Fruit fly (Drosophila melanogaster): ENCODE data around the gene E5.

Gene E5

dm6 chr3R:13892870-13893269 lies 18.2 kb upstream of the E5 start (continued):
- TF ChIP-seq Camta (GFP tag; optimal IDR thresholded peaks at IDR 0.05) (peak; percentile 26), ash1 (GFP tag; optimal IDR thresholded peaks at IDR 0.05) (no peak), CG11085 (GFP tag; IDR thresholded peaks at IDR 0.05) (no peak), CG12219 (GFP tag; optimal IDR thresholded peaks at IDR 0.05) (peak; percentile 24), CG8359 (GFP tag; optimal IDR thresholded peaks at IDR 0.05; ENCODE audit: borderline replicate concordance) (peak; percentile 6), twi (tag; optimal IDR thresholded peaks at IDR 0.05) (no peak), CG11504 (tag; optimal IDR thresholded peaks at IDR 0.05) (peak; percentile 69), stc (GFP tag; IDR thresholded peaks at IDR 0.05) (0 out of 2 replicates have a peak, but pooled peaks have one; percentile 11), CG18476 (GFP tag; optimal IDR thresholded peaks at IDR 0.05) (no peak), oc (tag; optimal IDR thresholded peaks at IDR 0.05) (peak; percentile 6), ttk (GFP tag; IDR thresholded peaks at IDR 0.05) (peak; percentile 45), Hmx (GFP tag; optimal IDR thresholded peaks at IDR 0.05) (no peak), Xbp1 (GFP tag; optimal IDR thresholded peaks at IDR 0.05) (peak; percentile 34), Sry-β (GFP tag; optimal IDR thresholded peaks at IDR 0.05) (no peak), CG17328 (GFP tag; IDR thresholded peaks at IDR 0.05) (peak; percentile 56; the same call in 1 of the 2 replicates), HLH3B (GFP tag; IDR thresholded peaks at IDR 0.05) (0 out of 2 replicates have a peak, but pooled peaks have one; percentile 32), CG4707 (GFP tag; optimal IDR thresholded peaks at IDR 0.05) (no peak), CG11093 (GFP tag; IDR thresholded peaks at IDR 0.05) (0 out of 3 replicates have a peak, but pooled peaks have one; percentile 14), Kr (GFP tag; optimal IDR thresholded peaks at IDR 0.05) (no peak), CG7839 (tag; optimal IDR thresholded peaks at IDR 0.05) (peak; percentile 59), pum (GFP tag; optimal IDR thresholded peaks at IDR 0.05) (no peak), CG8388 (GFP tag; optimal IDR thresholded peaks at IDR 0.05) (peak; percentile 46), CG18011 (GFP tag; optimal IDR thresholded peaks at IDR 0.05) (no peak), Dip2 (GFP tag; IDR thresholded peaks at IDR 0.05) (no peak), CG13287 (GFP tag; IDR thresholded peaks at IDR 0.05; ENCODE audit: partially characterized antibody) (no peak), chn (GFP tag; optimal IDR thresholded peaks at IDR 0.05) (no peak), CG2199 (GFP tag; IDR thresholded peaks at IDR 0.05) (peak; percentile 24; the same call in 1 of the 3 replicates), CG2712 (tag; optimal IDR thresholded peaks at IDR 0.05) (peak; percentile 64), CG8924 (tag; optimal IDR thresholded peaks at IDR 0.05) (peak; percentile 42), pnt (GFP tag; optimal IDR thresholded peaks at IDR 0.05) (peak; percentile 30), gsb-n (tag; optimal IDR thresholded peaks at IDR 0.05) (peak; percentile 13), jumu (GFP tag; optimal IDR thresholded peaks at IDR 0.05) (no peak), row (GFP tag; IDR thresholded peaks at IDR 0.05) (peak; percentile 43; the same call in 2 of the 3 replicates), MESR4 (GFP tag; optimal IDR thresholded peaks at IDR 0.05) (no peak), org-1 (GFP tag; optimal IDR thresholded peaks at IDR 0.05) (peak; percentile 42), CG4820 (GFP tag; optimal IDR thresholded peaks at IDR 0.05) (no peak), nmo (GFP tag; optimal IDR thresholded peaks at IDR 0.05) (peak; percentile 50), CG32532 (GFP tag; IDR thresholded peaks at IDR 0.05) (no peak), al (GFP tag; IDR thresholded peaks at IDR 0.05) (no peak), ase (GFP tag; IDR thresholded peaks at IDR 0.05) (0 out of 3 replicates have a peak, but pooled peaks have one; percentile 34), CG16779 (GFP tag; IDR thresholded peaks at IDR 0.05) (no peak), cwo (GFP tag; optimal IDR thresholded peaks at IDR 0.05) (peak; percentile 10), gcm2 (GFP tag; optimal IDR thresholded peaks at IDR 0.05) (no peak), Doc2 (GFP tag; IDR thresholded peaks at IDR 0.05) (no peak), wor (GFP tag; IDR thresholded peaks at IDR 0.05) (peak; percentile 45), Pdp1 (GFP tag; optimal IDR thresholded peaks at IDR 0.05) (peak in 1 of 2 experiments; percentile 3), bsh (GFP tag; optimal IDR thresholded peaks at IDR 0.05) (peak in 1 of 2 experiments; percentile 65), Eip74EF (GFP tag; optimal IDR thresholded peaks at IDR 0.05) (peak in 1 of 2 experiments; percentile 23), CG17912 (GFP tag; optimal IDR thresholded peaks at IDR 0.05) (no peak), CG18262 (tag; optimal IDR thresholded peaks at IDR 0.05) (peak; percentile 59)

Data from whole organism, embryonic.